Worm (Caenorhabditis elegans) whole organism, L2 larva: ENCODE data around the gene cyp-14A5.

Source experiments
- blmp-1 ChIP-seq: sonication (generic microtip); optimal IDR thresholded peaks from 2 replicates; lab custom pipeline; 2017; ENCODE audit warnings: missing genetic modification characterization, mild to moderate bottlenecking, missing compliant biosample characterization, antibody characterized with exemption, moderate library complexity; ENCODE audit not compliant: insufficient read depth
- nhr-237 ChIP-seq: fragments of 150-350 bp; optimal IDR thresholded peaks from 2 replicates; lab custom pipeline; 2014; ENCODE audit warnings: missing biosample characterization, missing genetic modification characterization
- nhr-25 ChIP-seq: fragments of 150-350 bp; sonication (generic microtip); optimal IDR thresholded peaks from 3 replicates; lab custom pipeline; 2014; ENCODE audit warnings: missing biosample characterization, missing genetic modification characterization

ce11 chrV:5433020-5433419, 9.9 kb upstream of the cyp-14A5 start, which contains the start of gene acl-6:
- TF ChIP-seq nhr-237 (tag; lab: Kevin White, UChicago): no peak
- TF ChIP-seq blmp-1 (tag; lab: Kevin White, UChicago): no peak
- no peak for TF ChIP-seq nhr-25 (tag; lab: Kevin White, UChicago)
